Worm (Caenorhabditis elegans): ENCODE data around the gene ZC132.11.
"Not testable (repeated sequence)": the region's sequence is repeated elsewhere in the genome, so short reads cannot be mapped to it uniquely, and the experiment has no call there.

ZC132.11 gene

DNA sequence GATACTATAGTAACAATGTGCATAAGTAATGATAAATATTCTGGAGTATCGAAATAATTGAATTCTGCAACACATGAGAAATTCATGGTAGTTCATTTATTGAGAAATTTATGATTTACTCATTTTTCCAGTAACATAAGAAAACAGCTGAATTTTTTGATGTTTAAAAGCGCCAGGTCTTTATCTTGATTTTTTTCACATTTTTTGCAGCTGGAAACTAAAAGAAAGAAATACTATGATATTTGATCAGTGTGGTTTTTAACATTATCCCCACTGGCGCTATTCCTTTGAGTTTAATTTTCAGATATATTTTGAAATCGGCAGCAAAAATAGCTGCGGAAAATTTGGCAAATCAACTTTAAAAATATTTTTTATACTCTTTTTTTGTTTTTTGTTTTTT is 5.1 kb downstream of the ZC132.11 start, which contains the start of gene srh-194:
srh-194 (minus strand) TSS at position 101 of the 400 bp plus-strand sequence.
- TF ChIP-seq nhr-85 (tag), result peak; percentile 6

DNA sequence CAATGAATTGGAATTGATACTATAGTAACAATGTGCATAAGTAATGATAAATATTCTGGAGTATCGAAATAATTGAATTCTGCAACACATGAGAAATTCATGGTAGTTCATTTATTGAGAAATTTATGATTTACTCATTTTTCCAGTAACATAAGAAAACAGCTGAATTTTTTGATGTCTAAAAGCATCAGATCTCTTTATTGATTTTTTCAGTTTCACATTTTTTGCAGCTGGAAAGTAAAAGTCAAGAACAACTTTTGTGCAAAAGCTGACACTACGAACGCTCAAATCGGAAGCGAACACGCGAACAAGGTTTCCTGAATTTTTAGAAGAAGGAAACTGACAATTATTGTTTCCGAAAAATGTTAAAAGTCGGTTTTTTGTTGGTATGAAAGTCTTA is 8.4 kb downstream of the ZC132.11 start, which contains the start of gene srh-193:
srh-193 (minus strand) TSS at position 101 of the 400 bp plus-strand sequence.
- TF ChIP-seq efl-1 (optimal IDR thresholded peaks at IDR 0.05), result not testable (repeated sequence)
- peak in 1 of 2 experiments; percentile 71 for TF ChIP-seq efl-1 (GFP tag; optimal IDR thresholded peaks at IDR 0.05 in 1 of 2)

DNA sequence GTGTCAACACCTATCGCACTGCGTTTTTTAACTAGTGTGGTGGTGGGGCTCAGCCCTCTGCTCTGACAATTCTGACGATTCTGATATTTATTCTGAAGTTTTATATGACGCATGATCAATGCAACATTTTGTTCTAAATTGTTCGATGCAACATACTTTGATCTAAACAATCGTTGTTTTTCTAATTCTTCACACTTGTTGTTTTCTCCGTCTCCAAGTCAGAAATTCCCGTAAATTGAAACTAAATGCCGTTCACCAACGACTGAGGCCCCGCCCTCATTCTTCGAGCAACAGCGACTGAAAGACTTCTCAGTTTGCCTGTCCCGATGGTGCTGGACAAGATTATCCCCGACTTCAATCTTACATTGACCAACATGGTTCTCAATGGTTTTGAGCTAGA is 13.7 kb downstream of the ZC132.11 start, which contains the start of gene srt-19:
srt-19 (plus strand) TSS at position 301 of the 400 bp plus-strand sequence.
- not testable (repeated sequence) for TF ChIP-seq lir-3 (tag; optimal IDR thresholded peaks at IDR 0.05; ENCODE audit: poor library complexity); lsy-2 (tag; optimal IDR thresholded peaks at IDR 0.05); nhr-12 (tag; optimal IDR thresholded peaks at IDR 0.05)

DNA sequence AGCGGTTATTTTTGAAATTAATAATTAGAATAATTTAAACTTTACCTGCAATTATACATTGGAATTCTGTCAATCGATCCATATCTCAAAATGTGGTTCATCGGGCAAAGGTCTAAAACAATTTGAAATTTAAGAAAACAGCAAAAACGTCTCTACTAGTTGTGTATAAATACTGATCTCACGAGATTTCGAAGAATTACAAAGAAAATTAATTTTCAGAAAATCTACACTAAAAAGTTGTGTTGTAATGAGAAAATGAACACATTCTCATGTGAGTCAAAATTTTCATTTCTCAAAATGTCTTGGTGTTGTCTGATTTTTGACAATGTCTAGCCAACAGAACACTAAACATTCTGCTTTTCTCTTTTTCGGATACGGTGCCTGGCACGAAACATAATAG is 16.8 kb downstream of the ZC132.11 start, which contains the start of gene srt-37:
srt-37 (minus strand) TSS at position 101 of the 400 bp plus-strand sequence.
- TF ChIP-seq fkh-10 (GFP tag; optimal IDR thresholded peaks at IDR 0.05); jun-1 (tag; optimal IDR thresholded peaks at IDR 0.05); mdl-1 (tag; optimal IDR thresholded peaks at IDR 0.05): not testable (repeated sequence)

DNA sequence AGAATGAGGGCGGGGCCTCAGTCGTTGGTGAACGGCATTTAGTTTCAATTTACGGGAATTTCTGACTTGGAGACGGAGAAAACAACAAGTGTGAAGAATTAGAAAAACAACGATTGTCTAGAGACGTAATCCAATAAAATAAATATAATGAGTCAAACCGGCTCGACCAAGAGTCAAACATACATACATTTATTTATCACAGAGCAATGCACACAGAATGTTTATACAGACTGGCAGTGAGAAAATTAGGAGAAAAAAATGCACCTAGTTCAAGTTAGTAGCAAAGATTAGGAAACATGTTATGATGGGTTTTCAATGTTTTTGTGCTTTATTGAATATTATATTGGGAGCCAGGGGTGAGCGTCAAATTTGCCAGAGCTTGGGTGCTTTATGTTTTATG is 19.7 kb downstream of the ZC132.11 start, which contains the start of gene srt-20:
srt-20 (minus strand) TSS at position 101 of the 400 bp plus-strand sequence.
- not testable (repeated sequence) for TF ChIP-seq fkh-10 (GFP tag; optimal IDR thresholded peaks at IDR 0.05); vab-15 (tag; optimal IDR thresholded peaks at IDR 0.05); dsc-1 (tag; optimal IDR thresholded peaks at IDR 0.05)

DNA sequence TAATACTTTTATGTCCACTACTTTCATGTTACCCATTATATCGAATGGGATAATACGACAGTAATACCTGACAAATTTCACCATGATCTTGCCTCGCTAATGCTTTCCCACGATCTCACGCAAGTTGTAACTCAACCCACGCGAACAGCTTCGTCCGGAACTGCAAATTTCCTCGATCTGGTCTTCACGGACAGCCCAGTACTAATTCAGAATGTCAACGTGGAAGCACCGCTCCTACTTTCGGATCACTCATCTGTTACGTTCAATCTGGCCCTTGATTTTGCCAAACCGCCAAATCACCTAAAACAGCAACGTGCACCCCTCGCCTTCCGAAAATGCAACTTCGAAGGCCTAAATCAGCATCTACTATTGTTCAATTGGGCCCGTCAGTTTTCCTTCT is 25.1 kb downstream of the ZC132.11 start:
- TF ChIP-seq xbp-1 (tag; optimal IDR thresholded peaks at IDR 0.05) (no peak), ceh-90 (tag; optimal IDR thresholded peaks at IDR 0.05) (no peak), C16A3.4 (tag; optimal IDR thresholded peaks at IDR 0.05) (no peak), nhr-76 (tag; optimal IDR thresholded peaks at IDR 0.05) (no peak), nhr-28 (tag; optimal IDR thresholded peaks at IDR 0.05) (no peak), nhr-19 (GFP tag; conservative IDR thresholded peaks at IDR 0.05) (no peak), skn-1 (tag; optimal IDR thresholded peaks at IDR 0.05) (no peak), mab-9 (GFP tag; IDR thresholded peaks at IDR 0.05) (no peak), elt-3 (tag; optimal IDR thresholded peaks at IDR 0.05) (no peak), nhr-71 (tag; optimal IDR thresholded peaks at IDR 0.05) (no peak), irx-1 (tag; optimal IDR thresholded peaks at IDR 0.05) (no peak), nhr-90 (tag; optimal IDR thresholded peaks at IDR 0.05; ENCODE audit: poor library complexity) (no peak), tlp-1 (tag; optimal IDR thresholded peaks at IDR 0.05) (no peak), ceh-8 (GFP tag; optimal IDR thresholded peaks at IDR 0.05) (no peak), ztf-11 (tag; optimal IDR thresholded peaks at IDR 0.05) (no peak), pax-3 (tag; optimal IDR thresholded peaks at IDR 0.05) (no peak), ama-1 (optimal IDR thresholded peaks at IDR 0.05) (no peak), dpl-1 (GFP tag; optimal IDR thresholded peaks at IDR 0.05) (no peak), snpc-4 (tag; optimal IDR thresholded peaks at IDR 0.05) (no peak)

DNA sequence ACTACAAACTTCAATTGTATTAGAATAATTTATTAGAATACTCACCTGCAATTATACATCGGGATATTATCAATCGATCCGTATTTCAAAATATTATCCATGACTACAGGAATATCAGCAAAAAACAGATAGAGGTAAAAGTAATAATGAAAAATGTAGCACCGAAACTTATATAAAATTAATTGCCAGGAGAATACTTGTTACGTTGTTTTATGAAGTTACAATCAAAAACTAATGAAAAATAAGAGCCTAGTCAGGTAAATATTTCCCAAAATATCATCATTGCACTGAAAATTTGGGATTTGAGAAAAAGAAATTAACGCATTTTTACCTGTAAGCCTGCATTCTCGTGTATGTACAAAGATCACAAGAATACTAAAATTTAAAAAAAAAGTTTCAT is 27.2 kb downstream of the ZC132.11 start, which contains the start of gene srt-38:
srt-38 (minus strand) TSS at position 101 of the 400 bp plus-strand sequence.
- TF ChIP-seq ceh-88 (GFP tag; IDR thresholded peaks at IDR 0.05); C34B4.2 (tag; optimal IDR thresholded peaks at IDR 0.05); lin-15B (tag; optimal IDR thresholded peaks at IDR 0.05): not testable (repeated sequence)

All from whole organism, L1 larva.